Worm (Caenorhabditis elegans) whole organism, early embryonic: ENCODE data around the gene F13E9.11.

Experiments
- ets-7 ChIP-seq: sonication (generic microtip); optimal IDR thresholded peaks from 2 replicates; lab custom pipeline; 2016; ENCODE audit warnings: missing genotype, missing genetic modification characterization, missing compliant biosample characterization
- tra-4 ChIP-seq: sonication (generic microtip); optimal IDR thresholded peaks from 2 replicates; lab custom pipeline; 2017; ENCODE audit warnings: missing genetic modification characterization, missing compliant biosample characterization

- TF ChIP-seq tra-4 (tag; lab: Kevin White, UChicago), result no peak
- TF ChIP-seq ets-7 (tag; lab: Kevin White, UChicago), result no peak
Observed at ce11 chrIV:10881230-10881629, 12.3 kb upstream of the F13E9.11 start, which contains the start of gene F13E9.13.
